Fruit fly (Drosophila melanogaster): Measurements from ENCODE around the gene Trm7-34.

DNA sequence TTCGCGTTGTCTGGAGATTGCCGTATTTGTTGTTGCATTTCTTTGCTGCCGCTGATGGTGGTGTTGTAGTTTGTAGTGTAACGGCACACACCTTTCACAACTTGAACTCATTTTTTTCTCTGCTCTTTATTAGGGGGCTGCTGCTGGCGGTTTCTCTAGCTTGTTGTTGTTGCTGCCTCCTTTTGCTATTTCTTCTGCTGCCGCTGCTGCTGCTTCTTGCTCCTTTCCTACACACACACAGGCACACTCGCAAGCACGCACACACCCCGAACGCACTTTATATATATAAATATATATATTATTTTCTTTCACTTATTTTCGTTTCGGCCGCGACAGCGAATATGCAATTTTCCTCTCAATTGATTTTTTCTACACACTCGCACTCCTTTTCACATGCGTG lies 36.5 kb downstream of the Trm7-34 start:
- no peak for TF ChIP-seq EcR (GFP tag; optimal IDR thresholded peaks at IDR 0.05)
- TF ChIP-seq Pif1B (GFP tag; optimal IDR thresholded peaks at IDR 0.05), result no peak
- no peak for TF ChIP-seq Pif1A (GFP tag; optimal IDR thresholded peaks at IDR 0.05)
- no peak for TF ChIP-seq CG13204 (GFP tag; optimal IDR thresholded peaks at IDR 0.05)
